Worm (Caenorhabditis elegans) whole organism, mixed stage, embryonic: ENCODE results near the gene F28F8.9.

Source experiments
- bed-3 ChIP-seq: fragments of 200-800 bp; sonication (Bioruptor generic); optimal IDR thresholded peaks from 3 replicates; lab custom pipeline; 2018; ENCODE audit warnings: mild to moderate bottlenecking, missing genetic modification characterization, moderate library complexity, missing compliant biosample characterization
- blmp-1 ChIP-seq: fragments of 150-350 bp; optimal IDR thresholded peaks from 2 replicates; lab custom pipeline; 2014; ENCODE audit warnings: missing biosample characterization, missing genetic modification characterization
- ceh-39 ChIP-seq: fragments of 150-350 bp; optimal IDR thresholded peaks from 2 replicates; lab custom pipeline; 2014; ENCODE audit warnings: missing biosample characterization, missing genetic modification characterization
- ceh-43 ChIP-seq: fragments of 200-800 bp; sonication (Bioruptor generic); optimal IDR thresholded peaks from 2 replicates; lab custom pipeline; 2018; ENCODE audit warnings: mild to moderate bottlenecking, missing genetic modification characterization, moderate library complexity, missing compliant biosample characterization
- ceh-83 ChIP-seq: fragments of 200-800 bp; sonication (Bioruptor generic); optimal IDR thresholded peaks from 2 replicates; lab custom pipeline; 2018; ENCODE audit warnings: mild to moderate bottlenecking, missing genetic modification characterization, missing compliant biosample characterization
- ces-1 ChIP-seq: fragments of 150-350 bp; optimal IDR thresholded peaks from 2 replicates; lab custom pipeline; 2014; ENCODE audit warnings: missing biosample characterization, missing genetic modification reagents, missing genetic modification characterization
- cnd-1 ChIP-seq: fragments of 200-800 bp; sonication (Bioruptor generic); optimal IDR thresholded peaks from 2 replicates; lab custom pipeline; 2018; ENCODE audit warnings: mild to moderate bottlenecking, missing genetic modification characterization, missing compliant biosample characterization
- drap-1 ChIP-seq: fragments of 200-800 bp; sonication (Bioruptor generic); optimal IDR thresholded peaks from 3 replicates; lab custom pipeline; 2018; ENCODE audit warnings: mild to moderate bottlenecking, missing genetic modification characterization, missing compliant biosample characterization
- elt-1 ChIP-seq: sonication (generic microtip); optimal IDR thresholded peaks from 2 replicates; lab custom pipeline; 2017; ENCODE audit warnings: missing genetic modification characterization, mild to moderate bottlenecking, missing compliant biosample characterization, antibody characterized with exemption, moderate library complexity, borderline replicate concordance; ENCODE audit not compliant: insufficient read depth
- elt-3 ChIP-seq: fragments of 150-350 bp; optimal IDR thresholded peaks from 2 replicates; lab custom pipeline; 2014; ENCODE audit warnings: missing biosample characterization, missing genetic modification characterization
- hlh-1 ChIP-seq: fragments of 150-350 bp; optimal IDR thresholded peaks from 2 replicates; lab custom pipeline; 2014; ENCODE audit warnings: missing biosample characterization, missing genetic modification reagents, missing genetic modification characterization
- lin-13 ChIP-seq: fragments of 150-350 bp; optimal IDR thresholded peaks from 2 replicates; lab custom pipeline; 2014; ENCODE audit warnings: missing biosample characterization, missing genetic modification characterization
- lin-32 ChIP-seq: fragments of 200-800 bp; sonication (Bioruptor generic); optimal IDR thresholded peaks from 2 replicates; lab custom pipeline; 2018; ENCODE audit warnings: mild to moderate bottlenecking, missing genetic modification characterization, missing compliant biosample characterization
- mab-5 ChIP-seq: fragments of 150-350 bp; optimal IDR thresholded peaks from 2 replicates; lab custom pipeline; 2014; ENCODE audit warnings: missing biosample characterization, missing genetic modification characterization
- mep-1 ChIP-seq: fragments of 150-350 bp; optimal IDR thresholded peaks from 2 replicates; lab custom pipeline; 2017; ENCODE audit warnings: missing biosample characterization, missing genetic modification reagents, missing genetic modification characterization, inconsistent platforms
- mls-2 ChIP-seq: sonication (generic microtip); optimal IDR thresholded peaks from 2 replicates; lab custom pipeline; 2016; ENCODE audit warnings: mild to moderate bottlenecking, missing genetic modification characterization, moderate library complexity, missing compliant biosample characterization
- nhr-12 ChIP-seq: fragments of 150-350 bp; optimal IDR thresholded peaks from 2 replicates; lab custom pipeline; 2014; ENCODE audit warnings: missing biosample characterization, missing genetic modification characterization
- nhr-2 ChIP-seq: fragments of 150-350 bp; optimal IDR thresholded peaks from 2 replicates; lab custom pipeline; 2014; ENCODE audit warnings: missing biosample characterization, missing genetic modification characterization
- nhr-237 ChIP-seq: fragments of 150-350 bp; optimal IDR thresholded peaks from 2 replicates; lab custom pipeline; 2014; ENCODE audit warnings: missing biosample characterization, missing genetic modification characterization
- nhr-76 ChIP-seq: sonication (generic microtip); optimal IDR thresholded peaks from 2 replicates; lab custom pipeline; 2017; ENCODE audit warnings: missing biosample characterization, missing genetic modification characterization
- sem-2 ChIP-seq: fragments of 200-800 bp; sonication (Bioruptor generic); optimal IDR thresholded peaks from 2 replicates; lab custom pipeline; 2018; ENCODE audit warnings: mild to moderate bottlenecking, missing genetic modification characterization, missing compliant biosample characterization
- sptf-1 ChIP-seq: sonication (generic microtip); optimal IDR thresholded peaks from 2 replicates; lab custom pipeline; 2017; ENCODE audit warnings: mild to moderate bottlenecking, missing genetic modification characterization, moderate library complexity, missing compliant biosample characterization
- tbx-8 ChIP-seq: fragments of 200-800 bp; sonication (Bioruptor generic); optimal IDR thresholded peaks from 2 replicates; lab custom pipeline; 2018; ENCODE audit warnings: mild to moderate bottlenecking, missing genetic modification characterization, moderate library complexity, missing compliant biosample characterization
- unc-120 ChIP-seq: sonication (generic microtip); optimal IDR thresholded peaks from 2 replicates; lab custom pipeline; 2017; ENCODE audit warnings: missing genetic modification characterization, missing compliant biosample characterization; ENCODE audit not compliant: poor library complexity, severe bottlenecking
- unc-39 ChIP-seq: fragments of 150-350 bp; optimal IDR thresholded peaks from 2 replicates; lab custom pipeline; 2014; ENCODE audit warnings: missing biosample characterization, missing genetic modification characterization
- zip-8 ChIP-seq: fragments of 150-350 bp; optimal IDR thresholded peaks from 2 replicates; lab custom pipeline; 2014; ENCODE audit warnings: missing biosample characterization, missing genetic modification characterization
- ztf-11 ChIP-seq: fragments of 150-350 bp; optimal IDR thresholded peaks from 2 replicates; lab custom pipeline; 2014; ENCODE audit warnings: missing biosample characterization, missing genetic modification characterization

F28F8.9 gene

ce11 chrV:15569702-15570430 lies 8.6 kb downstream of the F28F8.9 start, which contains the start of gene lsm-5:
Gene lsm-5, plus strand, starts transcription at chrV:15570380.
- no peak for TF ChIP-seq unc-120 (tag; lab: Kevin White, UChicago)
- TF ChIP-seq tbx-8, result no peak
- peak; percentile 34 for TF ChIP-seq mep-1 (tag; lab: Kevin White, UChicago)
- TF ChIP-seq hlh-1 (tag; lab: Kevin White, UChicago), result no peak
- no peak for TF ChIP-seq cnd-1

- TF ChIP-seq drap-1 (GFP tag; lab: Kevin White, UChicago) (no peak), unc-39 (tag; lab: Kevin White, UChicago) (no peak), ceh-83 (no peak), tbx-8 (no peak), mls-2 (no peak), ztf-11 (no peak), zip-8 (tag; lab: Kevin White, UChicago) (no peak), ceh-43 (GFP tag; lab: Kevin White, UChicago) (no peak), nhr-76 (tag; lab: Kevin White, UChicago) (no peak), lin-13 (tag; lab: Kevin White, UChicago) (no peak), sem-2 (GFP tag; lab: Kevin White, UChicago) (no peak)
Observed at ce11 chrV:15568381-15568780, 10.1 kb downstream of the F28F8.9 start.

ce11 chrV:15567344-15567804 lies 11.1 kb downstream of the F28F8.9 start, which contains the start of gene acs-2:
Gene acs-2, plus strand, starts transcription at chrV:15567394.
- TF ChIP-seq zip-8 (tag; lab: Kevin White, UChicago), result no peak
- no peak for TF ChIP-seq elt-3 (tag; lab: Kevin White, UChicago)
- no peak for TF ChIP-seq ceh-39 (tag; lab: Kevin White, UChicago)
- no peak for TF ChIP-seq blmp-1 (tag; lab: Kevin White, UChicago)
- no peak for TF ChIP-seq ceh-43 (GFP tag; lab: Kevin White, UChicago)
- TF ChIP-seq sptf-1 (tag; lab: Kevin White, UChicago), result no peak
- TF ChIP-seq drap-1 (GFP tag; lab: Kevin White, UChicago), result no peak
- no peak for TF ChIP-seq nhr-12 (tag; lab: Kevin White, UChicago)
- no peak for TF ChIP-seq ztf-11
- no peak for TF ChIP-seq elt-1 (tag; lab: Kevin White, UChicago)
- TF ChIP-seq ces-1 (GFP tag; lab: Kevin White, UChicago), result no peak
- no peak for TF ChIP-seq nhr-237 (tag; lab: Kevin White, UChicago)
- no peak for TF ChIP-seq ceh-83
- TF ChIP-seq, all 35 proteins: peak for 0

ce11 chrV:15566511-15567178 lies 11.8 kb downstream of the F28F8.9 start:
- TF ChIP-seq lin-13 (tag; lab: Kevin White, UChicago) (no peak), hlh-1 (tag; lab: Kevin White, UChicago) (peak; percentile 12), tbx-8 (no peak)
- TF ChIP-seq, all 35 proteins: peak for 1

- TF ChIP-seq hlh-1 (tag; lab: Kevin White, UChicago) (peak; percentile 54), ceh-43 (GFP tag; lab: Kevin White, UChicago) (no peak), nhr-2 (tag; lab: Kevin White, UChicago) (no peak), lin-32 (GFP tag; lab: Kevin White, UChicago) (no peak), ztf-11 (no peak)
Observed at ce11 chrV:15563985-15564384, 14.5 kb downstream of the F28F8.9 start.

- TF ChIP-seq sem-2 (GFP tag; lab: Kevin White, UChicago) (no peak), drap-1 (GFP tag; lab: Kevin White, UChicago) (no peak), nhr-2 (tag; lab: Kevin White, UChicago) (no peak), elt-1 (tag; lab: Kevin White, UChicago) (no peak), mab-5 (tag; lab: Kevin White, UChicago) (no peak), elt-3 (tag; lab: Kevin White, UChicago) (no peak), tbx-8 (no peak), hlh-1 (tag; lab: Kevin White, UChicago) (no peak), bed-3 (GFP tag; lab: Kevin White, UChicago) (no peak)
Observed at ce11 chrV:15563477-15563876, 15.0 kb downstream of the F28F8.9 start.
